Fruit fly (Drosophila melanogaster) whole organism, embryonic: ENCODE data around the gene CG42263.

Source experiments
- Abd-B ChIP-seq: fragments of 200-800 bp; sonication (Bioruptor generic); optimal IDR thresholded peaks from 2 replicates; lab custom pipeline; 2018; ENCODE audit warnings: missing biosample characterization, mild to moderate bottlenecking, missing genetic modification characterization, moderate library complexity
- BEAF-32 ChIP-seq: fragments of 200-800 bp; sonication (Bioruptor generic); optimal IDR thresholded peaks from 3 replicates; lab custom pipeline; 2017; ENCODE audit warnings: missing biosample characterization, missing genetic modification characterization, mild to moderate bottlenecking, moderate library complexity, missing genetic modification reagents
- CG13287 ChIP-seq: fragments of 200-800 bp; sonication (Bioruptor generic); IDR thresholded peaks from 2 replicates; pipeline ENCODE4 v1.3.6; 2022; ENCODE audit warnings: missing biosample characterization, missing genetic modification characterization; ENCODE audit not compliant: partially characterized antibody
- CG14860 ChIP-seq: fragments of 200-800 bp; sonication (Bioruptor generic); IDR thresholded peaks from 3 replicates; pipeline ENCODE4 v1.3.6; 2022; ENCODE audit warnings: missing biosample characterization, missing genetic modification characterization; ENCODE audit not compliant: partially characterized antibody
- CG15514 ChIP-seq: fragments of 200-800 bp; sonication (Bioruptor generic); optimal IDR thresholded peaks from 3 replicates; lab custom pipeline; 2017; ENCODE audit warnings: missing biosample characterization, missing genetic modification characterization, mild to moderate bottlenecking, moderate library complexity, missing genetic modification reagents
- CG16813 ChIP-seq: fragments of 200-800 bp; sonication (Bioruptor generic); IDR thresholded peaks from 3 replicates; pipeline ENCODE4 v1.3.6; 2022; ENCODE audit warnings: missing biosample characterization, missing genetic modification characterization; ENCODE audit not compliant: partially characterized antibody
- CG16815 ChIP-seq: fragments of 200-800 bp; sonication (Bioruptor generic); optimal IDR thresholded peaks from 3 replicates; lab custom pipeline; 2017; ENCODE audit warnings: missing biosample characterization, mild to moderate bottlenecking, missing genetic modification characterization
- CG16863 ChIP-seq: fragments of 200-800 bp; sonication (Bioruptor generic); optimal IDR thresholded peaks from 3 replicates; lab custom pipeline; 2016; ENCODE audit warnings: missing biosample characterization, missing genetic modification characterization
- CG2116 ChIP-seq: fragments of 200-800 bp; sonication (Bioruptor generic); optimal IDR thresholded peaks from 3 replicates; lab custom pipeline; 2018; ENCODE audit warnings: missing biosample characterization, mild to moderate bottlenecking, missing genetic modification characterization
- CG4617 ChIP-seq: fragments of 200-800 bp; sonication (Bioruptor generic); optimal IDR thresholded peaks from 3 replicates; lab custom pipeline; 2016; ENCODE audit warnings: missing biosample characterization, missing genetic modification characterization, borderline replicate concordance
- CG4820 ChIP-seq: fragments of 200-800 bp; sonication (Bioruptor generic); optimal IDR thresholded peaks from 3 replicates; lab custom pipeline; 2016; ENCODE audit warnings: missing biosample characterization, missing genetic modification characterization
- CG4854 ChIP-seq: fragments of 200-800 bp; sonication (Bioruptor generic); optimal IDR thresholded peaks from 2 replicates; lab custom pipeline; 2016; ENCODE audit warnings: missing biosample characterization, missing genetic modification characterization, inconsistent platforms
- CG7839 ChIP-seq: fragments of 200-800 bp; sonication (Bioruptor generic); optimal IDR thresholded peaks from 3 replicates; lab custom pipeline; 2018; ENCODE audit warnings: missing biosample characterization, mild to moderate bottlenecking, missing genetic modification characterization, moderate library complexity
- CG9797 ChIP-seq: fragments of 200-800 bp; sonication (Bioruptor generic); optimal IDR thresholded peaks from 3 replicates; lab custom pipeline; 2018; ENCODE audit warnings: missing biosample characterization, mild to moderate bottlenecking, missing genetic modification characterization
- Chrac-16 ChIP-seq: fragments of 200-800 bp; sonication (Bioruptor generic); optimal IDR thresholded peaks from 3 replicates; lab custom pipeline; 2016; ENCODE audit warnings: missing biosample characterization, missing genetic modification characterization
- Doc3 ChIP-seq: fragments of 200-800 bp; sonication (Bioruptor generic); IDR thresholded peaks from 3 replicates; pipeline ENCODE4 v1.3.6; 2022; ENCODE audit warnings: missing biosample characterization, missing genetic modification characterization; ENCODE audit not compliant: partially characterized antibody
- Dp ChIP-seq: fragments of 200-800 bp; sonication (Bioruptor generic); optimal IDR thresholded peaks from 2 replicates; lab custom pipeline; 2018; ENCODE audit warnings: missing biosample characterization, mild to moderate bottlenecking, missing genetic modification characterization, moderate library complexity
- Dref ChIP-seq: fragments of 200-800 bp; sonication (Bioruptor generic); IDR thresholded peaks from 2 replicates; pipeline ENCODE4 v1.3.6; 2022; ENCODE audit warnings: missing biosample characterization, missing genetic modification characterization
- E2f2 ChIP-seq: fragments of 200-800 bp; sonication (Bioruptor generic); IDR thresholded peaks from 2 replicates; pipeline ENCODE4 v1.3.6; 2022; ENCODE audit warnings: missing biosample characterization, missing genetic modification characterization
- Jarid2 ChIP-seq: fragments of 200-800 bp; sonication (Bioruptor generic); optimal IDR thresholded peaks from 3 replicates; lab custom pipeline; 2017; ENCODE audit warnings: mild to moderate bottlenecking, missing biosample characterization, missing genetic modification reagents, missing genetic modification characterization
- MBD-R2 ChIP-seq: fragments of 200-800 bp; sonication (Bioruptor generic); IDR thresholded peaks from 2 replicates; pipeline ENCODE4 v1.3.6; 2022; ENCODE audit warnings: missing biosample characterization, missing genetic modification characterization
- MESR4 ChIP-seq: fragments of 200-800 bp; sonication (Bioruptor generic); optimal IDR thresholded peaks from 2 replicates; lab custom pipeline; 2018; ENCODE audit warnings: missing biosample characterization, mild to moderate bottlenecking, missing genetic modification characterization, moderate library complexity
- Mes4 ChIP-seq: fragments of 200-800 bp; sonication (Bioruptor generic); optimal IDR thresholded peaks from 2 replicates; lab custom pipeline; 2016; ENCODE audit warnings: missing biosample characterization, missing genetic modification characterization
- Neu2 ChIP-seq: fragments of 200-800 bp; sonication (Bioruptor generic); optimal IDR thresholded peaks from 3 replicates; lab custom pipeline; 2016; ENCODE audit warnings: missing biosample characterization, missing genetic modification characterization, borderline replicate concordance
- Opbp ChIP-seq: fragments of 200-800 bp; sonication (Bioruptor generic); IDR thresholded peaks from 3 replicates; pipeline ENCODE4 v1.3.6; 2022; ENCODE audit warnings: missing biosample characterization, missing genetic modification characterization; ENCODE audit not compliant: partially characterized antibody
- Six4 ChIP-seq: fragments of 200-800 bp; sonication (Bioruptor generic); optimal IDR thresholded peaks from 2 replicates; lab custom pipeline; 2016; ENCODE audit warnings: missing biosample characterization, missing genetic modification characterization
- Stat92E ChIP-seq, 3 experiments: fragments of >200 bp in 2 of 3; fragments of 200-800 bp in 1 of 3; sonication (Bioruptor generic) in 1 of 3; optimal IDR thresholded peaks; 2 replicates each; lab custom pipeline; 2017 to 2019; ENCODE audit warnings: missing biosample characterization in 3 of 3, missing genetic modification characterization in 3 of 3, mild to moderate bottlenecking in 1 of 3, moderate library complexity in 1 of 3
- YL-1 ChIP-seq: fragments of 200-800 bp; sonication (Bioruptor generic); optimal IDR thresholded peaks from 3 replicates; lab custom pipeline; 2017; ENCODE audit warnings: missing biosample characterization, mild to moderate bottlenecking, missing genetic modification characterization
- amos ChIP-seq: fragments of 200-800 bp; sonication (Bioruptor generic); IDR thresholded peaks from 2 replicates; pipeline ENCODE4 v1.3.6; 2022; ENCODE audit warnings: missing biosample characterization, missing genetic modification characterization; ENCODE audit not compliant: partially characterized antibody
- bbx ChIP-seq: fragments of 200-800 bp; sonication (Bioruptor generic); IDR thresholded peaks from 2 replicates; pipeline ENCODE4 v1.3.6; 2022; ENCODE audit warnings: missing biosample characterization, missing genetic modification characterization; ENCODE audit not compliant: partially characterized antibody
- dpn ChIP-seq, 2 experiments: fragments of 200-800 bp; sonication (Bioruptor generic); optimal IDR thresholded peaks; 3 replicates each; lab custom pipeline; 2016; ENCODE audit warnings: missing biosample characterization in 2 of 2, missing genetic modification characterization in 2 of 2
- emc ChIP-seq: fragments of 200-800 bp; sonication (Bioruptor generic); optimal IDR thresholded peaks from 2 replicates; lab custom pipeline; 2016; ENCODE audit warnings: missing biosample characterization, missing genetic modification characterization
- esg ChIP-seq: fragments of 200-800 bp; sonication (Bioruptor generic); conservative IDR thresholded peaks from 2 replicates; pipeline ENCODE4 v1.3.6; 2022; ENCODE audit warnings: missing biosample characterization, missing genetic modification characterization
- gfzf ChIP-seq: fragments of 200-800 bp; sonication (Bioruptor generic); optimal IDR thresholded peaks from 2 replicates; lab custom pipeline; 2016; ENCODE audit warnings: missing biosample characterization, mild to moderate bottlenecking, missing genetic modification characterization, moderate library complexity
- grau ChIP-seq: fragments of 200-800 bp; optimal IDR thresholded peaks from 3 replicates; lab custom pipeline; 2019; ENCODE audit warnings: missing biosample characterization, mild to moderate bottlenecking, missing genetic modification characterization, moderate library complexity
- hbn ChIP-seq: fragments of 200-800 bp; sonication (Bioruptor generic); IDR thresholded peaks from 2 replicates; pipeline ENCODE4 v1.3.6; 2022; ENCODE audit warnings: missing biosample characterization, missing genetic modification characterization; ENCODE audit not compliant: partially characterized antibody
- knrl ChIP-seq: fragments of 200-800 bp; sonication (Bioruptor generic); IDR thresholded peaks from 3 replicates; pipeline ENCODE4 v1.3.6; 2022; ENCODE audit warnings: missing biosample characterization, missing genetic modification characterization; ENCODE audit not compliant: partially characterized antibody
- lmd ChIP-seq: fragments of 200-800 bp; sonication (Bioruptor generic); IDR thresholded peaks from 2 replicates; pipeline ENCODE4 v1.3.6; 2022; ENCODE audit warnings: missing biosample characterization, missing genetic modification characterization
- prd ChIP-seq, 3 experiments: fragments of >200 bp in 2 of 3; fragments of 200-800 bp in 1 of 3; sonication (Bioruptor generic) in 1 of 3; optimal IDR thresholded peaks in 2 of 3; IDR thresholded peaks in 1 of 3; 2 replicates in 2 of 3; 3 replicates in 1 of 3; pipeline versions ENCODE4 v1.3.6 to Lab custom; 2017 to 2022; ENCODE audit warnings: missing biosample characterization in 1 of 3, missing genetic modification characterization in 1 of 3
- psq ChIP-seq: fragments of 200-800 bp; sonication (Bioruptor generic); optimal IDR thresholded peaks from 2 replicates; lab custom pipeline; 2017; ENCODE audit warnings: missing biosample characterization, missing genetic modification characterization
- pzg ChIP-seq: fragments of 200-800 bp; sonication (Bioruptor generic); optimal IDR thresholded peaks from 3 replicates; lab custom pipeline; 2018; ENCODE audit warnings: missing biosample characterization, mild to moderate bottlenecking, missing genetic modification characterization, moderate library complexity
- ro ChIP-seq: fragments of 200-800 bp; sonication (Bioruptor generic); IDR thresholded peaks from 2 replicates; pipeline ENCODE4 v1.3.6; 2022; ENCODE audit warnings: missing biosample characterization, missing genetic modification characterization
- sens ChIP-seq: fragments of 200-800 bp; sonication (Bioruptor generic); peaks from one replicate; lab custom pipeline; 2016; ENCODE audit warnings: missing biosample characterization, missing genetic modification characterization
- sisA ChIP-seq: fragments of 200-800 bp; sonication (Bioruptor generic); IDR thresholded peaks from 2 replicates; pipeline ENCODE4 v1.3.6; 2022; ENCODE audit warnings: missing biosample characterization, missing genetic modification characterization
- stwl ChIP-seq: fragments of 200-800 bp; sonication (Bioruptor generic); optimal IDR thresholded peaks from 3 replicates; lab custom pipeline; 2018; ENCODE audit warnings: missing biosample characterization, mild to moderate bottlenecking, missing genetic modification characterization, moderate library complexity
- trem ChIP-seq: fragments of 200-800 bp; optimal IDR thresholded peaks from 3 replicates; lab custom pipeline; 2019; ENCODE audit warnings: missing biosample characterization, mild to moderate bottlenecking, missing genetic modification characterization, moderate library complexity
- ttk ChIP-seq: fragments of 200-800 bp; sonication (Bioruptor generic); IDR thresholded peaks from 2 replicates; pipeline ENCODE4 v2.1.2; 2022; ENCODE audit warnings: missing biosample characterization, missing genetic modification characterization

CG42263 gene

DNA sequence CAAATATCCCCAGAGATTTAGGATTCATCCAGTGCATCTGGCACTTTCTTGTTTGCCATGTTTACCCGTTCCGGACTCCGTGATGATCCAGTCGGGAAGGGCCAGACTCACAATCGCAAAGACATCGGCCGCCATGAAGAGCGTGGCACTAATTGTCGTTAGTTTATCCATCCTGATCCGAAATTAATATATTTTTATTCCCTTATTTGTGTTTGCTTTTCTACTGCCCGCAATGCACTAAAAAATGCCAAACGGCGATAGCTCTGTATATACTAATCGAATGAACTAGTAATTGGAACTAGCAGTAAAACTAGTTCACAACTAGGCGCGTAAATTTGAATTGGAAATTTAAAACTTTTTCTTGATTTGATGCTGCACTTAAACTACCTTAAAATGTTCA is 24.0 kb upstream of the CG42263 start, which contains the start of gene CG14182:
TSS of gene CG14182 (minus strand) at position 221 of the 400 bp plus-strand sequence.
- TF ChIP-seq knrl (GFP tag; lab: Robert Waterston, UW) (peak; percentile 49), bbx (GFP tag; lab: Robert Waterston, UW) (0 out of 2 replicates have a peak, but pooled peaks have one; percentile 7), gfzf (GFP tag; lab: Kevin White, UChicago) (peak; percentile 79), CG16813 (GFP tag; lab: Robert Waterston, UW) (0 out of 3 replicates have a peak, but pooled peaks have one; percentile 15), Dref (peak; percentile 43; the same call in 1 of the 2 replicates), CG13287 (GFP tag; lab: Robert Waterston, UW) (peak; percentile 47; the same call in 1 of the 2 replicates), hbn (GFP tag; lab: Robert Waterston, UW) (no peak), emc (GFP tag; lab: Kevin White, UChicago) (no peak), Neu2 (no peak), pzg (GFP tag; lab: Kevin White, UChicago) (peak; percentile 57), CG4820 (no peak), esg (GFP tag; lab: Robert Waterston, UW) (no peak), sisA (GFP tag; lab: Robert Waterston, UW) (no peak), Chrac-16 (GFP tag; lab: Kevin White, UChicago) (no peak), CG2116 (GFP tag; lab: Kevin White, UChicago) (peak; percentile 27), CG14860 (GFP tag; lab: Robert Waterston, UW) (no peak), Abd-B (GFP tag; lab: Kevin White, UChicago) (no peak), dpn (GFP tag; optimal IDR thresholded peaks at IDR 0.05; lab: Kevin White, UChicago) (no peak), CG16815 (GFP tag; lab: Kevin White, UChicago) (no peak), Dp (peak; percentile 92), prd (optimal IDR thresholded peaks at IDR 0.05; lab: Kevin White, UChicago) (no peak), prd (GFP tag; IDR thresholded peaks at IDR 0.05; lab: Robert Waterston, UW) (no peak), CG7839 (tag; lab: Kevin White, UChicago) (no peak), MBD-R2 (GFP tag; lab: Robert Waterston, UW) (peak; percentile 51), Opbp (GFP tag; lab: Robert Waterston, UW) (0 out of 3 replicates have a peak, but pooled peaks have one; percentile 39), Six4 (no peak), ro (GFP tag; lab: Robert Waterston, UW) (no peak), YL-1 (peak; percentile 6), BEAF-32 (peak; percentile 35), CG16863 (no peak), CG4617 (GFP tag; lab: Kevin White, UChicago) (peak; percentile 85), grau (tag; lab: Kevin White, UChicago) (no peak), stwl (tag; lab: Kevin White, UChicago) (peak; percentile 52), Doc3 (GFP tag; lab: Robert Waterston, UW) (peak; percentile 31; the same call in 1 of the 3 replicates), ttk (GFP tag; lab: Robert Waterston, UW) (no peak), Jarid2 (peak; percentile 18), Stat92E (GFP tag; optimal IDR thresholded peaks at IDR 0.05; lab: Kevin White, UChicago) (no peak), CG4854 (GFP tag; lab: Kevin White, UChicago) (no peak), trem (peak; percentile 42), amos (peak; percentile 45; the same call in 1 of the 2 replicates), sens (peak; percentile 63), MESR4 (peak; percentile 70), E2f2 (peak; percentile 93), lmd (GFP tag; lab: Robert Waterston, UW) (no peak), CG15514 (GFP tag; lab: Kevin White, UChicago) (peak; percentile 99), CG9797 (GFP tag; lab: Kevin White, UChicago) (peak; percentile 42), Mes4 (GFP tag; lab: Kevin White, UChicago) (no peak), psq (GFP tag; lab: Kevin White, UChicago) (no peak)
